Worm (Caenorhabditis elegans) whole organism, young adult: ENCODE results near the gene hot-1.

Experiments used
- F33H1.4 ChIP-seq: fragments of 200-800 bp; sonication (Bioruptor generic); IDR thresholded peaks from 2 replicates; pipeline ENCODE4 v1.3.6; 2022; ENCODE audit warnings: missing genetic modification reagents, missing genetic modification characterization, missing compliant biosample characterization
- K12H6.12 ChIP-seq: fragments of 200-800 bp; sonication (Bioruptor generic); optimal IDR thresholded peaks from 2 replicates; lab custom pipeline; 2018; ENCODE audit warnings: mild to moderate bottlenecking, missing genetic modification characterization, missing compliant biosample characterization
- Y53G8AR.9 ChIP-seq: fragments of 200-800 bp; sonication (Bioruptor generic); conservative IDR thresholded peaks from 2 replicates; pipeline ENCODE4 v1.3.6; 2022; ENCODE audit warnings: missing genetic modification reagents, missing genetic modification characterization, missing compliant biosample characterization
- Y79H2A.3 ChIP-seq: fragments of 200-800 bp; sonication (Bioruptor generic); conservative IDR thresholded peaks from 2 replicates; pipeline ENCODE4 v1.3.6; 2022; ENCODE audit warnings: missing genetic modification reagents, missing genetic modification characterization, missing compliant biosample characterization
- athp-1 ChIP-seq: sonication (generic microtip); optimal IDR thresholded peaks from 2 replicates; lab custom pipeline; 2017; ENCODE audit warnings: mild to moderate bottlenecking, missing genetic modification characterization, missing compliant biosample characterization
- bed-1 ChIP-seq: fragments of 200-800 bp; sonication (Bioruptor generic); IDR thresholded peaks from 2 replicates; pipeline ENCODE4 v1.3.6; 2022; ENCODE audit warnings: missing genetic modification reagents, missing genetic modification characterization, missing compliant biosample characterization
- cebp-2 ChIP-seq: fragments of 200-800 bp; sonication (Bioruptor generic); IDR thresholded peaks from 2 replicates; pipeline ENCODE4 v1.3.6; 2022; ENCODE audit warnings: missing genetic modification characterization, missing compliant biosample characterization
- ceh-79 ChIP-seq: sonication (generic microtip); optimal IDR thresholded peaks from 2 replicates; lab custom pipeline; 2017; ENCODE audit warnings: mild to moderate bottlenecking, missing genetic modification characterization, missing compliant biosample characterization
- ceh-91 ChIP-seq: fragments of 200-800 bp; sonication (Bioruptor generic); IDR thresholded peaks from 2 replicates; pipeline ENCODE4 v1.3.6; 2022; ENCODE audit warnings: missing genetic modification reagents, missing genetic modification characterization, missing compliant biosample characterization
- dpff-1 ChIP-seq: sonication (generic microtip); optimal IDR thresholded peaks from 2 replicates; lab custom pipeline; 2017; ENCODE audit warnings: mild to moderate bottlenecking, missing genetic modification characterization, missing compliant biosample characterization
- dpl-1 ChIP-seq: fragments of 150-350 bp; optimal IDR thresholded peaks from 2 replicates; lab custom pipeline; 2014; ENCODE audit warnings: missing biosample characterization, missing genetic modification reagents, missing genetic modification characterization
- efl-1 ChIP-seq: fragments of 150-350 bp; optimal IDR thresholded peaks from 2 replicates; lab custom pipeline; 2014; ENCODE audit warnings: missing biosample characterization, missing genetic modification reagents, missing genetic modification characterization
- egl-18 ChIP-seq: fragments of 200-800 bp; sonication (Bioruptor generic); IDR thresholded peaks from 2 replicates; pipeline ENCODE4 v1.3.6; 2022; ENCODE audit warnings: missing genetic modification reagents, missing genetic modification characterization, missing compliant biosample characterization
- egrh-3 ChIP-seq: fragments of 200-800 bp; sonication (Bioruptor generic); IDR thresholded peaks from 2 replicates; pipeline ENCODE4 v1.3.6; 2022; ENCODE audit warnings: missing genetic modification reagents, missing genetic modification characterization, missing compliant biosample characterization
- ekl-4 ChIP-seq: fragments of 200-800 bp; sonication (Bioruptor generic); IDR thresholded peaks from 2 replicates; pipeline ENCODE4 v1.3.6; 2022; ENCODE audit warnings: missing genetic modification reagents, missing genetic modification characterization, missing compliant biosample characterization
- ets-4 ChIP-seq: fragments of 200-800 bp; sonication (Bioruptor generic); optimal IDR thresholded peaks from 2 replicates; lab custom pipeline; 2018; ENCODE audit warnings: mild to moderate bottlenecking, missing genetic modification characterization, missing compliant biosample characterization
- hmg-1.2 ChIP-seq: fragments of 200-800 bp; sonication (Bioruptor generic); IDR thresholded peaks from 2 replicates; pipeline ENCODE4 v1.3.6; 2022; ENCODE audit warnings: missing genetic modification reagents, missing genetic modification characterization, missing compliant biosample characterization
- hmg-20 ChIP-seq: fragments of 200-800 bp; sonication (Bioruptor generic); IDR thresholded peaks from 2 replicates; pipeline ENCODE4 v1.3.6; 2022; ENCODE audit warnings: missing genetic modification reagents, missing genetic modification characterization, missing compliant biosample characterization
- hrde-1 ChIP-seq: sonication (generic microtip); optimal IDR thresholded peaks from 2 replicates; lab custom pipeline; 2016; ENCODE audit warnings: missing genetic modification characterization, mild to moderate bottlenecking, missing compliant biosample characterization, moderate library complexity, missing genotype, missing genetic modification reagents, borderline replicate concordance
- hsf-1 ChIP-seq: fragments of 200-800 bp; sonication (Bioruptor generic); IDR thresholded peaks from 2 replicates; pipeline ENCODE4 v1.3.6; 2022; ENCODE audit warnings: missing genetic modification reagents, missing genetic modification characterization, missing compliant biosample characterization
- lag-1 ChIP-seq: fragments of 200-800 bp; sonication (Bioruptor generic); IDR thresholded peaks from 2 replicates; pipeline ENCODE4 v1.3.6; 2022; ENCODE audit warnings: missing genetic modification reagents, missing genetic modification characterization, missing compliant biosample characterization
- let-526 ChIP-seq: fragments of 200-800 bp; sonication (Bioruptor generic); IDR thresholded peaks from 2 replicates; pipeline ENCODE4 v1.3.6; 2022; ENCODE audit warnings: missing genetic modification reagents, missing genetic modification characterization, missing compliant biosample characterization
- lin-26 ChIP-seq: fragments of 200-800 bp; sonication (Bioruptor generic); IDR thresholded peaks from 2 replicates; pipeline ENCODE4 v1.3.6; 2022; ENCODE audit warnings: missing genetic modification reagents, missing genetic modification characterization, missing compliant biosample characterization
- lin-54 ChIP-seq: fragments of 200-800 bp; sonication (Bioruptor generic); optimal IDR thresholded peaks from 2 replicates; lab custom pipeline; 2018; ENCODE audit warnings: mild to moderate bottlenecking, missing genetic modification characterization, missing compliant biosample characterization
- lsy-27 ChIP-seq: sonication (generic microtip); optimal IDR thresholded peaks from 2 replicates; lab custom pipeline; 2017; ENCODE audit warnings: missing genetic modification characterization, mild to moderate bottlenecking, missing compliant biosample characterization, antibody characterized with exemption, missing genotype, borderline replicate concordance; ENCODE audit not compliant: insufficient read depth
- mel-28 ChIP-seq: sonication (generic microtip); optimal IDR thresholded peaks from 2 replicates; lab custom pipeline; 2016; ENCODE audit warnings: borderline replicate concordance, mild to moderate bottlenecking, missing genetic modification characterization, missing compliant biosample characterization
- nfya-1 ChIP-seq: sonication (generic microtip); optimal IDR thresholded peaks from 2 replicates; lab custom pipeline; 2017; ENCODE audit warnings: antibody characterized with exemption, missing compliant biosample characterization, missing genetic modification characterization, borderline replicate concordance; ENCODE audit not compliant: insufficient read depth
- nhr-120 ChIP-seq: fragments of 200-800 bp; sonication (Bioruptor generic); IDR thresholded peaks from 2 replicates; pipeline ENCODE4 v1.3.6; 2022; ENCODE audit warnings: missing genetic modification characterization, missing compliant biosample characterization
- rpc-1 ChIP-seq, 2 experiments: fragments of 150-350 bp in 1 of 2; sonication (generic microtip) in 1 of 2; optimal IDR thresholded peaks; 2 replicates each; lab custom pipeline; 2014 to 2018; ENCODE audit warnings: missing biosample characterization in 1 of 2, missing genetic modification characterization in 1 of 2, missing genetic modification reagents in 1 of 2, missing genotype in 1 of 2
- sdz-38 ChIP-seq: sonication (generic microtip); optimal IDR thresholded peaks from 2 replicates; lab custom pipeline; 2016; ENCODE audit warnings: missing genotype, missing genetic modification characterization, missing compliant biosample characterization
- snpc-1.3 ChIP-seq: sonication (generic microtip); optimal IDR thresholded peaks from 2 replicates; lab custom pipeline; 2017; ENCODE audit warnings: missing genetic modification characterization, mild to moderate bottlenecking, missing compliant biosample characterization, antibody characterized with exemption, moderate library complexity, missing genotype, missing genetic modification reagents; ENCODE audit not compliant: insufficient read depth
- snpc-3.4 ChIP-seq: sonication (generic microtip); optimal IDR thresholded peaks from 2 replicates; lab custom pipeline; 2017; ENCODE audit warnings: missing genetic modification characterization, mild to moderate bottlenecking, missing compliant biosample characterization, antibody characterized with exemption, moderate library complexity, missing genotype, missing genetic modification reagents
- somi-1 ChIP-seq: fragments of 200-800 bp; sonication (Bioruptor generic); optimal IDR thresholded peaks from 2 replicates; lab custom pipeline; 2018; ENCODE audit warnings: mild to moderate bottlenecking, missing genetic modification characterization, missing compliant biosample characterization
- tlf-1 ChIP-seq: fragments of 200-800 bp; sonication (Bioruptor generic); optimal IDR thresholded peaks from 2 replicates; lab custom pipeline; 2018; ENCODE audit warnings: mild to moderate bottlenecking, missing genetic modification characterization, missing compliant biosample characterization
- zfh-2 ChIP-seq: fragments of 200-800 bp; sonication (Bioruptor generic); conservative IDR thresholded peaks from 2 replicates; pipeline ENCODE4 v1.3.6; 2022; ENCODE audit warnings: missing genetic modification reagents, missing genetic modification characterization, missing compliant biosample characterization
- ztf-26 ChIP-seq: sonication (generic microtip); optimal IDR thresholded peaks from 2 replicates; lab custom pipeline; 2017; ENCODE audit warnings: missing genetic modification characterization, missing compliant biosample characterization

Gene hot-1

ce11 chrV:14655689-14656088, 34.8 kb downstream of the hot-1 start:
- TF ChIP-seq rpc-1 (optimal IDR thresholded peaks at IDR 0.05; lab: Kevin White, UChicago): no peak
- TF ChIP-seq rpc-1 (tag; optimal IDR thresholded peaks at IDR 0.05; lab: Kevin White, UChicago): no peak
- no peak for TF ChIP-seq dpff-1

ce11 chrV:14656970-14657369, 36.0 kb downstream of the hot-1 start:
- no peak for TF ChIP-seq snpc-1.3 (tag; lab: Kevin White, UChicago)
- TF ChIP-seq lin-26 (GFP tag; lab: Robert Waterston, UW): peak; percentile 16; the same call in 1 of the 2 replicates

ce11 chrV:14658131-14658530, 37.2 kb downstream of the hot-1 start, which contains the start of gene slc-25A29:
Gene slc-25A29, minus strand, starts transcription at chrV:14658175.
- TF ChIP-seq snpc-3.4 (tag; lab: Kevin White, UChicago) (no peak), egrh-3 (no peak), ets-4 (GFP tag; lab: Kevin White, UChicago) (no peak)
- TF ChIP-seq, all 124 proteins: peak for 0

- TF ChIP-seq dpff-1: no peak
- TF ChIP-seq lin-26 (GFP tag; lab: Robert Waterston, UW): no peak
- no peak for TF ChIP-seq athp-1 (tag; lab: Kevin White, UChicago)
- TF ChIP-seq snpc-3.4 (tag; lab: Kevin White, UChicago): no peak
- TF ChIP-seq Y53G8AR.9 (GFP tag; lab: Robert Waterston, UW): no peak
- TF ChIP-seq ceh-79 (tag; lab: Kevin White, UChicago): no peak
- no peak for TF ChIP-seq nfya-1 (tag; lab: Kevin White, UChicago)
- no peak for TF ChIP-seq hrde-1 (tag; lab: Kevin White, UChicago)
- TF ChIP-seq sdz-38 (tag; lab: Kevin White, UChicago): no peak
- TF ChIP-seq zfh-2 (GFP tag; lab: Robert Waterston, UW): no peak
- no peak for TF ChIP-seq lin-54 (GFP tag; lab: Kevin White, UChicago)
- no peak for TF ChIP-seq hmg-20
- TF ChIP-seq hmg-1.2: no peak
- TF ChIP-seq bed-1 (GFP tag; lab: Robert Waterston, UW): no peak
- TF ChIP-seq dpl-1 (GFP tag; lab: Kevin White, UChicago): no peak
- TF ChIP-seq, all 124 proteins: peak for 0
Measured at ce11 chrV:14659595-14659994, 38.7 kb downstream of the hot-1 start.

- TF ChIP-seq hsf-1 (GFP tag; lab: Robert Waterston, UW) (no peak), mel-28 (no peak), cebp-2 (GFP tag; lab: Robert Waterston, UW) (no peak), egl-18 (GFP tag; lab: Robert Waterston, UW) (no peak), Y79H2A.3 (no peak), somi-1 (GFP tag; lab: Kevin White, UChicago) (peak; percentile 27), lsy-27 (no peak), dpff-1 (no peak), nhr-120 (no peak), ztf-26 (tag; lab: Kevin White, UChicago) (peak; percentile 74)
Measured at ce11 chrV:14660608-14661355, 39.8 kb downstream of the hot-1 start, which contains the start of gene srh-17. Gene srh-17, plus strand, starts transcription at chrV:14661305.

- TF ChIP-seq let-526 (GFP tag; lab: Robert Waterston, UW) (no peak), ekl-4 (GFP tag; lab: Robert Waterston, UW) (no peak), ceh-91 (GFP tag; lab: Robert Waterston, UW) (no peak), hrde-1 (tag; lab: Kevin White, UChicago) (no peak), efl-1 (GFP tag; lab: Kevin White, UChicago) (no peak), lag-1 (GFP tag; lab: Robert Waterston, UW) (no peak), K12H6.12 (tag; lab: Kevin White, UChicago) (no peak), tlf-1 (GFP tag; lab: Kevin White, UChicago) (no peak), F33H1.4 (GFP tag; lab: Robert Waterston, UW) (no peak)
Measured at ce11 chrV:14663006-14663405, 42.1 kb downstream of the hot-1 start, which contains the start of gene C47E8.9. Gene C47E8.9, plus strand, starts transcription at chrV:14663306.
